Fruit fly (Drosophila melanogaster): ENCODE results near the gene mRpL9.

mRpL9 gene

dm6 chr3R:15290642-15291118 is 39.9 kb upstream of the mRpL9 start, which contains the start of gene CG45218:
CG45218 (minus strand) TSS chr3R:15290799.
- peak; percentile 51 for TF ChIP-seq CG12769 (tag; optimal IDR thresholded peaks at IDR 0.05)
- TF ChIP-seq hbn (GFP tag; IDR thresholded peaks at IDR 0.05; ENCODE audit: partially characterized antibody), result no peak
- peak; percentile 51 for TF ChIP-seq kay (GFP tag; optimal IDR thresholded peaks at IDR 0.05)
- TF ChIP-seq CG7372 (GFP tag; IDR thresholded peaks at IDR 0.05), result no peak
- no peak for TF ChIP-seq E2f1 (GFP tag; IDR thresholded peaks at IDR 0.05)
- no peak for TF ChIP-seq Meics (GFP tag; optimal IDR thresholded peaks at IDR 0.05)
- peak; percentile 14 for TF ChIP-seq CG6254 (GFP tag; optimal IDR thresholded peaks at IDR 0.05)
- TF ChIP-seq Nf-YB (GFP tag; optimal IDR thresholded peaks at IDR 0.05), result peak; percentile 23
- TF ChIP-seq otp (GFP tag; IDR thresholded peaks at IDR 0.05), result no peak
- no peak for TF ChIP-seq az2 (GFP tag; optimal IDR thresholded peaks at IDR 0.05)
- TF ChIP-seq Nf-YC (tag; optimal IDR thresholded peaks at IDR 0.05), result peak; percentile 65
- no peak for TF ChIP-seq gsb-n (tag; optimal IDR thresholded peaks at IDR 0.05)
- peak; percentile 15 for TF ChIP-seq CG17829 (tag; optimal IDR thresholded peaks at IDR 0.05)
- TF ChIP-seq lilli (GFP tag; optimal IDR thresholded peaks at IDR 0.05), result peak; percentile 0
- TF ChIP-seq Sin3A (optimal IDR thresholded peaks at IDR 0.05), result no peak
- TF ChIP-seq pzg (GFP tag; optimal IDR thresholded peaks at IDR 0.05), result peak; percentile 2
- TF ChIP-seq Hmx (GFP tag; optimal IDR thresholded peaks at IDR 0.05), result no peak
- no peak for TF ChIP-seq gcm (GFP tag; optimal IDR thresholded peaks at IDR 0.05)
- no peak for TF ChIP-seq ap (GFP tag; IDR thresholded peaks at IDR 0.05)
- TF ChIP-seq HmgZ (tag; optimal IDR thresholded peaks at IDR 0.05), result peak; percentile 50
- TF ChIP-seq CG12942 (GFP tag; optimal IDR thresholded peaks at IDR 0.05), result no peak
- no peak for TF ChIP-seq HHEX (GFP tag; optimal IDR thresholded peaks at IDR 0.05)
- peak; percentile 46 for TF ChIP-seq Deaf1 (tag; optimal IDR thresholded peaks at IDR 0.05)
- no peak for TF ChIP-seq B-H1 (GFP tag; IDR thresholded peaks at IDR 0.05)
- no peak for TF ChIP-seq CG18011 (GFP tag; optimal IDR thresholded peaks at IDR 0.05)
- TF ChIP-seq CG8290 (GFP tag; optimal IDR thresholded peaks at IDR 0.05), result no peak
- peak in 1 of 2 experiments; percentile 35 for TF ChIP-seq CG8290 (tag; optimal IDR thresholded peaks at IDR 0.05)
- TF ChIP-seq CG12155 (GFP tag; optimal IDR thresholded peaks at IDR 0.05), result peak; percentile 71
- no peak for TF ChIP-seq Ssrp (tag; optimal IDR thresholded peaks at IDR 0.05)
- no peak for TF ChIP-seq Hr78 (GFP tag; optimal IDR thresholded peaks at IDR 0.05)
- TF ChIP-seq Gug (GFP tag; IDR thresholded peaks at IDR 0.05), result no peak
- no peak for TF ChIP-seq Usf (GFP tag; optimal IDR thresholded peaks at IDR 0.05)
- no peak for TF ChIP-seq cad (GFP tag; optimal IDR thresholded peaks at IDR 0.05)
- TF ChIP-seq exex (tag; optimal IDR thresholded peaks at IDR 0.05), result peak; percentile 92
- TF ChIP-seq Kr (GFP tag; optimal IDR thresholded peaks at IDR 0.05), result no peak
- no peak for TF ChIP-seq toy (GFP tag; IDR thresholded peaks at IDR 0.05)
- peak; percentile 32 for TF ChIP-seq CG13894 (tag; optimal IDR thresholded peaks at IDR 0.05)
- TF ChIP-seq CG3847 (GFP tag; IDR thresholded peaks at IDR 0.05), result no peak
- no peak for TF ChIP-seq CG3407 (GFP tag; optimal IDR thresholded peaks at IDR 0.05)
- TF ChIP-seq abd-A (tag; optimal IDR thresholded peaks at IDR 0.05), result peak; percentile 90
- no peak for TF ChIP-seq CG13775 (GFP tag; optimal IDR thresholded peaks at IDR 0.05)
- TF ChIP-seq CG3163 (GFP tag; optimal IDR thresholded peaks at IDR 0.05), result peak; percentile 64
- TF ChIP-seq CG8388 (GFP tag; optimal IDR thresholded peaks at IDR 0.05), result no peak
- TF ChIP-seq CG6683 (GFP tag; optimal IDR thresholded peaks at IDR 0.05), result no peak
- peak; percentile 47 for TF ChIP-seq Med (GFP tag)
- TF ChIP-seq CG2199 (GFP tag; IDR thresholded peaks at IDR 0.05), result no peak
- no peak for TF ChIP-seq Sox100B (GFP tag; optimal IDR thresholded peaks at IDR 0.05)
- peak; percentile 19 for TF ChIP-seq YL-1 (GFP tag; optimal IDR thresholded peaks at IDR 0.05)
- TF ChIP-seq Awh (GFP tag; IDR thresholded peaks at IDR 0.05), result no peak
- peak; percentile 95 for TF ChIP-seq cg (GFP tag; optimal IDR thresholded peaks at IDR 0.05)
- peak; percentile 39 for TF ChIP-seq CG10543 (GFP tag; optimal IDR thresholded peaks at IDR 0.05)
- no peak for TF ChIP-seq CG15073 (GFP tag; optimal IDR thresholded peaks at IDR 0.05)
